Fruit fly (Drosophila melanogaster): ENCODE data around the gene CG3698.
A peak's percentile ranks its signal among the peaks of the same experiment; 100 is the strongest.

CG3698 gene

DNA sequence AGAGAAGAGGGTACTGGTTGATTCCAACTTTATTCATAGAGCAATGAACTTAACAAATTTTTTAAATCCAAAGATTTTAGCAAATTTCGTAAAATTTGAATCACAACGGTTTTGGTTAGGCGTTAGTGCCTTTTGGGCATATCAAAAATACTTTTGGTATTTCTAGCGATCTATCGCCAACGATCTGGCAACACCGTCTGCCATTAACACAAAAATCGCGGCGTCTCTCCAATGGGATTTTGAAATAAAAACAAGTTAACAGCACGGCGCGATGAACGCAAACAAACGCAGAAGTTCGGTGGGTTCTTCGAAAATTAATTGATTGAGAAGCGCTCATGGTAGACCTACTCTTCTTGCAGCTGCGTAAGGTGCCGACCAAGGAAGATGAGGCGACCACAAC is 2.0 kb upstream of the CG3698 start, which contains the start of gene Spc105R (continued):
- no peak for TF ChIP-seq maf-S (GFP tag; optimal IDR thresholded peaks at IDR 0.05)
- no peak for TF ChIP-seq ham (GFP tag; IDR thresholded peaks at IDR 0.05)
- no peak for TF ChIP-seq esg (GFP tag; conservative IDR thresholded peaks at IDR 0.05)
- TF ChIP-seq Atf3 (GFP tag; optimal IDR thresholded peaks at IDR 0.05), result no peak
- TF ChIP-seq jigr1 (GFP tag; IDR thresholded peaks at IDR 0.05), result no peak
- no peak for TF ChIP-seq gcm (GFP tag; optimal IDR thresholded peaks at IDR 0.05)
- peak; percentile 55 for TF ChIP-seq BEAF-32 (GFP tag; optimal IDR thresholded peaks at IDR 0.05)
- no peak for TF ChIP-seq CG13624 (GFP tag; optimal IDR thresholded peaks at IDR 0.05)
- TF ChIP-seq Drgx (GFP tag; IDR thresholded peaks at IDR 0.05), result no peak
- TF ChIP-seq HmgD (GFP tag; optimal IDR thresholded peaks at IDR 0.05), result no peak
- TF ChIP-seq NK7.1 (GFP tag; optimal IDR thresholded peaks at IDR 0.05), result no peak
- TF ChIP-seq CG16815 (GFP tag; optimal IDR thresholded peaks at IDR 0.05), result no peak
- TF ChIP-seq trh (GFP tag; optimal IDR thresholded peaks at IDR 0.05), result no peak
- TF ChIP-seq CG2678 (tag; optimal IDR thresholded peaks at IDR 0.05), result no peak
- no peak for TF ChIP-seq Tbp (GFP tag; optimal IDR thresholded peaks at IDR 0.05)
- TF ChIP-seq CHES-1-like (GFP tag; optimal IDR thresholded peaks at IDR 0.05), result no peak
- TF ChIP-seq CG2202 (tag; optimal IDR thresholded peaks at IDR 0.05), result no peak
- no peak for TF ChIP-seq Doc2 (GFP tag; IDR thresholded peaks at IDR 0.05)
- no peak for TF ChIP-seq CG30431 (GFP tag; optimal IDR thresholded peaks at IDR 0.05)
- no peak for TF ChIP-seq sd (tag; optimal IDR thresholded peaks at IDR 0.05)
- TF ChIP-seq Camta (GFP tag; optimal IDR thresholded peaks at IDR 0.05), result no peak
- TF ChIP-seq crol (GFP tag; IDR thresholded peaks at IDR 0.05), result no peak
- no peak for TF ChIP-seq run (tag; optimal IDR thresholded peaks at IDR 0.05)
- TF ChIP-seq Asciz (GFP tag; optimal IDR thresholded peaks at IDR 0.05), result no peak
- TF ChIP-seq CG4854 (GFP tag; optimal IDR thresholded peaks at IDR 0.05), result no peak
- no peak for TF ChIP-seq lola (GFP tag; optimal IDR thresholded peaks at IDR 0.05)
- TF ChIP-seq dpn (GFP tag; optimal IDR thresholded peaks at IDR 0.05), result no peak
- TF ChIP-seq Ravus (GFP tag; IDR thresholded peaks at IDR 0.05), result no peak
- no peak for TF ChIP-seq Pdp1 (GFP tag; optimal IDR thresholded peaks at IDR 0.05)
- TF ChIP-seq CG6254 (GFP tag; optimal IDR thresholded peaks at IDR 0.05), result no peak
- no peak for TF ChIP-seq pb (GFP tag; optimal IDR thresholded peaks at IDR 0.05)
- no peak for TF ChIP-seq CG11093 (GFP tag; IDR thresholded peaks at IDR 0.05)
- TF ChIP-seq twi (tag; optimal IDR thresholded peaks at IDR 0.05), result no peak
- no peak for TF ChIP-seq CG1832 (GFP tag; optimal IDR thresholded peaks at IDR 0.05)
- no peak for TF ChIP-seq CG11398 (GFP tag; optimal IDR thresholded peaks at IDR 0.05)
- peak; percentile 39 for TF ChIP-seq Scr (GFP tag; IDR thresholded peaks at IDR 0.05; ENCODE audit: partially characterized antibody)
- no peak for TF ChIP-seq CG8944 (GFP tag; optimal IDR thresholded peaks at IDR 0.05)
- TF ChIP-seq ab (GFP tag; optimal IDR thresholded peaks at IDR 0.05), result no peak
- no peak for TF ChIP-seq Hr51 (GFP tag; optimal IDR thresholded peaks at IDR 0.05)
- no peak for TF ChIP-seq zfh1 (GFP tag; IDR thresholded peaks at IDR 0.05)
- no peak for TF ChIP-seq CG7839 (tag; optimal IDR thresholded peaks at IDR 0.05)
- TF ChIP-seq ttk (GFP tag; IDR thresholded peaks at IDR 0.05), result no peak
- no peak for TF ChIP-seq zfh2 (GFP tag; optimal IDR thresholded peaks at IDR 0.05)
- no peak for TF ChIP-seq CG7357 (GFP tag; IDR thresholded peaks at IDR 0.05)
- TF ChIP-seq Kr (GFP tag; optimal IDR thresholded peaks at IDR 0.05), result no peak
- TF ChIP-seq Hand (GFP tag; optimal IDR thresholded peaks at IDR 0.05), result no peak
- no peak for TF ChIP-seq CG9215 (GFP tag; IDR thresholded peaks at IDR 0.05)
- no peak for TF ChIP-seq CG14014 (GFP tag; IDR thresholded peaks at IDR 0.05)
- no peak for TF ChIP-seq tll (GFP tag; optimal IDR thresholded peaks at IDR 0.05)
- no peak for TF ChIP-seq tna (GFP tag; IDR thresholded peaks at IDR 0.05; ENCODE audit: partially characterized antibody)
- TF ChIP-seq Blimp-1 (GFP tag; optimal IDR thresholded peaks at IDR 0.05), result no peak
- no peak for TF ChIP-seq eyg (GFP tag; optimal IDR thresholded peaks at IDR 0.05)

Measured in whole organism, embryonic.